Worm (Caenorhabditis elegans) whole organism, L3 larva: Measurements from ENCODE around the gene F22E5.6.
"Not testable (repeated sequence)": the region's sequence is repeated elsewhere in the genome, so short reads cannot be mapped to it uniquely, and the experiment has no call there.

Experiments
- R02D3.7 ChIP-seq: fragments of 150-350 bp; optimal IDR thresholded peaks from 2 replicates; lab custom pipeline; 2014; ENCODE audit warnings: missing biosample characterization, missing genetic modification characterization
- ama-1 ChIP-seq: fragments of 150-350 bp; optimal IDR thresholded peaks from 2 replicates; lab custom pipeline; 2018
- ceh-16 ChIP-seq: sonication (generic microtip); optimal IDR thresholded peaks from 2 replicates; lab custom pipeline; 2017; ENCODE audit warnings: missing biosample characterization, missing genetic modification characterization
- ceh-28 ChIP-seq: fragments of 150-350 bp; optimal IDR thresholded peaks from 2 replicates; lab custom pipeline; 2014; ENCODE audit warnings: missing biosample characterization, missing genetic modification reagents, missing genetic modification characterization
- ceh-82 ChIP-seq: fragments of 150-350 bp; optimal IDR thresholded peaks from 2 replicates; lab custom pipeline; 2014; ENCODE audit warnings: missing biosample characterization, missing genetic modification characterization
- daf-12 ChIP-seq: fragments of 150-350 bp; optimal IDR thresholded peaks from 2 replicates; lab custom pipeline; 2014; ENCODE audit warnings: missing biosample characterization, missing genetic modification reagents, missing genetic modification characterization
- egl-27 ChIP-seq: sonication (generic microtip); optimal IDR thresholded peaks from 4 replicates; lab custom pipeline; 2017; ENCODE audit warnings: missing biosample characterization, missing genetic modification reagents, missing genetic modification characterization
- egl-5 ChIP-seq: fragments of 150-350 bp; optimal IDR thresholded peaks from 2 replicates; lab custom pipeline; 2017; ENCODE audit warnings: missing biosample characterization, missing genetic modification reagents, missing genetic modification characterization, inconsistent platforms
- elt-1 ChIP-seq: fragments of 150-350 bp; optimal IDR thresholded peaks from 2 replicates; lab custom pipeline; 2014; ENCODE audit warnings: missing biosample characterization, missing genetic modification characterization
- elt-2 ChIP-seq: sonication (generic microtip); optimal IDR thresholded peaks from 2 replicates; lab custom pipeline; 2016; ENCODE audit warnings: missing genetic modification reagents, mild to moderate bottlenecking, missing genetic modification characterization, missing compliant biosample characterization
- elt-3 ChIP-seq, 3 experiments: fragments of 150-350 bp in 1 of 3; sonication (generic microtip) in 2 of 3; optimal IDR thresholded peaks; 2 replicates in 2 of 3; 4 replicates in 1 of 3; lab custom pipeline; 2014 to 2017; ENCODE audit warnings: missing biosample characterization in 3 of 3, missing genetic modification characterization in 3 of 3
- eor-1 ChIP-seq, 2 experiments: fragments of 150-350 bp; optimal IDR thresholded peaks; 2 replicates each; lab custom pipeline; 2014 to 2018; ENCODE audit warnings: missing biosample characterization in 2 of 2, missing genetic modification characterization in 2 of 2
- fkh-10 ChIP-seq: sonication (generic microtip); optimal IDR thresholded peaks from 2 replicates; lab custom pipeline; 2017; ENCODE audit warnings: missing biosample characterization, missing genetic modification reagents, missing genetic modification characterization
- fos-1 ChIP-seq: fragments of 150-350 bp; optimal IDR thresholded peaks from 2 replicates; lab custom pipeline; 2014; ENCODE audit warnings: missing biosample characterization, missing genetic modification characterization
- hmg-11 ChIP-seq: sonication (generic microtip); optimal IDR thresholded peaks from 2 replicates; lab custom pipeline; 2016; ENCODE audit warnings: missing genetic modification characterization, missing compliant biosample characterization
- jun-1 ChIP-seq: fragments of 150-350 bp; optimal IDR thresholded peaks from 2 replicates; lab custom pipeline; 2014; ENCODE audit warnings: missing biosample characterization, missing genetic modification reagents, missing genetic modification characterization
- lin-15B ChIP-seq: fragments of 150-350 bp; optimal IDR thresholded peaks from 2 replicates; lab custom pipeline; 2014; ENCODE audit warnings: missing biosample characterization, missing genetic modification characterization
- lin-39 ChIP-seq: fragments of 150-350 bp; optimal IDR thresholded peaks from 2 replicates; lab custom pipeline; 2018; ENCODE audit warnings: missing biosample characterization, missing genetic modification reagents, missing genetic modification characterization
- lsy-12 ChIP-seq: sonication (generic microtip); optimal IDR thresholded peaks from 2 replicates; lab custom pipeline; 2016; ENCODE audit warnings: mild to moderate bottlenecking, missing genetic modification characterization, missing compliant biosample characterization
- mdl-1 ChIP-seq: fragments of 150-350 bp; optimal IDR thresholded peaks from 2 replicates; lab custom pipeline; 2014; ENCODE audit warnings: missing biosample characterization, missing genetic modification characterization
- mml-1 ChIP-seq: fragments of 150-350 bp; sonication (generic microtip); optimal IDR thresholded peaks from 3 replicates; lab custom pipeline; 2014; ENCODE audit warnings: missing biosample characterization, missing genetic modification characterization
- nfya-1 ChIP-seq: sonication (generic microtip); optimal IDR thresholded peaks from 2 replicates; lab custom pipeline; 2017; ENCODE audit warnings: missing genetic modification characterization, mild to moderate bottlenecking, missing compliant biosample characterization, antibody characterized with exemption, moderate library complexity; ENCODE audit not compliant: insufficient read depth
- nhr-11 ChIP-seq: fragments of 150-350 bp; optimal IDR thresholded peaks from 2 replicates; lab custom pipeline; 2014; ENCODE audit warnings: missing biosample characterization, missing genetic modification characterization
- nhr-12 ChIP-seq: fragments of 150-350 bp; optimal IDR thresholded peaks from 2 replicates; lab custom pipeline; 2014; ENCODE audit warnings: missing biosample characterization, missing genetic modification characterization
- nhr-23 ChIP-seq: fragments of 150-350 bp; optimal IDR thresholded peaks from 2 replicates; lab custom pipeline; 2014; ENCODE audit warnings: missing biosample characterization, missing genetic modification reagents, missing genetic modification characterization
- nhr-237 ChIP-seq: fragments of 150-350 bp; optimal IDR thresholded peaks from 2 replicates; lab custom pipeline; 2014; ENCODE audit warnings: missing biosample characterization, missing genetic modification characterization
- nhr-25 ChIP-seq: sonication (generic microtip); optimal IDR thresholded peaks from 2 replicates; lab custom pipeline; 2017; ENCODE audit warnings: missing biosample characterization, missing genetic modification characterization
- nhr-28 ChIP-seq: fragments of 150-350 bp; optimal IDR thresholded peaks from 2 replicates; lab custom pipeline; 2014; ENCODE audit warnings: missing biosample characterization, missing genetic modification characterization
- nhr-43 ChIP-seq: sonication (generic microtip); optimal IDR thresholded peaks from 2 replicates; lab custom pipeline; 2016; ENCODE audit warnings: mild to moderate bottlenecking, missing genetic modification characterization, missing compliant biosample characterization; ENCODE audit not compliant: poor library complexity, severe bottlenecking
- nhr-67 ChIP-seq: fragments of 150-350 bp; optimal IDR thresholded peaks from 2 replicates; lab custom pipeline; 2014; ENCODE audit warnings: missing biosample characterization, missing genetic modification characterization
- nhr-77 ChIP-seq: fragments of 150-350 bp; optimal IDR thresholded peaks from 2 replicates; lab custom pipeline; 2014; ENCODE audit warnings: missing biosample characterization, missing genetic modification characterization
- pha-4 ChIP-seq: fragments of 150-350 bp; optimal IDR thresholded peaks from 2 replicates; lab custom pipeline; 2014; ENCODE audit warnings: missing biosample characterization, missing genetic modification reagents, missing genetic modification characterization
- pqm-1 ChIP-seq: fragments of 150-350 bp; optimal IDR thresholded peaks from 2 replicates; lab custom pipeline; 2017; ENCODE audit warnings: missing biosample characterization, missing genetic modification characterization, inconsistent platforms
- skn-1 ChIP-seq: fragments of 150-350 bp; optimal IDR thresholded peaks from 2 replicates; lab custom pipeline; 2014; ENCODE audit warnings: missing biosample characterization, missing genetic modification characterization
- snpc-4 ChIP-seq: fragments of 150-350 bp; optimal IDR thresholded peaks from 2 replicates; lab custom pipeline; 2014; ENCODE audit warnings: missing biosample characterization, missing genetic modification characterization
- tbx-2 ChIP-seq: sonication (generic microtip); optimal IDR thresholded peaks from 2 replicates; lab custom pipeline; 2016; ENCODE audit warnings: mild to moderate bottlenecking, missing genetic modification characterization, missing compliant biosample characterization
- unc-39 ChIP-seq: sonication (generic microtip); optimal IDR thresholded peaks from 4 replicates; lab custom pipeline; 2017; ENCODE audit warnings: missing biosample characterization, missing genetic modification characterization
- unc-62 ChIP-seq: fragments of 150-350 bp; sonication (generic microtip); optimal IDR thresholded peaks from 4 replicates; lab custom pipeline; 2014; ENCODE audit warnings: missing biosample characterization, missing genetic modification reagents, missing genetic modification characterization
- ztf-11 ChIP-seq: fragments of 150-350 bp; optimal IDR thresholded peaks from 2 replicates; lab custom pipeline; 2014; ENCODE audit warnings: missing biosample characterization, missing genetic modification characterization
- ztf-4 ChIP-seq: fragments of 150-350 bp; optimal IDR thresholded peaks from 2 replicates; lab custom pipeline; 2014; ENCODE audit warnings: missing biosample characterization, missing genetic modification characterization

The F22E5.6 gene

ce11 chrII:2639401-2640088 is 10.1 kb upstream of the F22E5.6 start, which contains the start of gene F22E5.8:
F22E5.8 (plus strand) TSS chrII:2640038.
- not testable (repeated sequence) for TF ChIP-seq fkh-10; daf-12 (tag; lab: Kevin White, UChicago); elt-3 (tag; optimal IDR thresholded peaks at IDR 0.05; lab: Kevin White, UChicago)

ce11 chrII:2640982-2641381 is 8.7 kb upstream of the F22E5.6 start, which contains the start of gene F22E5.23:
F22E5.23 (plus strand) TSS chrII:2641282.
- TF ChIP-seq lsy-12 (tag; lab: Kevin White, UChicago) (no peak), nhr-77 (no peak), nhr-43 (tag; lab: Kevin White, UChicago) (no peak), ztf-4 (tag; lab: Kevin White, UChicago) (no peak), egl-5 (no peak), skn-1 (no peak), ama-1 (lab: Kevin White, UChicago) (no peak), unc-39 (tag; lab: Kevin White, UChicago) (no peak), nhr-237 (tag; lab: Kevin White, UChicago) (no peak), R02D3.7 (tag; lab: Kevin White, UChicago) (no peak), fkh-10 (no peak)
- TF ChIP-seq, all 47 proteins: peak for 0

ce11 chrII:2641777-2642176 is 7.9 kb upstream of the F22E5.6 start, which contains the start of gene F22E5.7:
F22E5.7 (plus strand) TSS chrII:2642077.
- TF ChIP-seq hmg-11 (tag; lab: Kevin White, UChicago), result no peak
- no peak for TF ChIP-seq elt-2 (tag; lab: Kevin White, UChicago)
- TF ChIP-seq fos-1, result no peak
- TF ChIP-seq pqm-1, result no peak
- no peak for TF ChIP-seq lsy-12 (tag; lab: Kevin White, UChicago)
- TF ChIP-seq ztf-4 (tag; lab: Kevin White, UChicago), result no peak
- no peak for TF ChIP-seq nhr-43 (tag; lab: Kevin White, UChicago)
- TF ChIP-seq nhr-11 (tag; lab: Kevin White, UChicago), result no peak
- TF ChIP-seq nhr-23 (tag; lab: Kevin White, UChicago), result no peak
- no peak for TF ChIP-seq elt-3 (tag; optimal IDR thresholded peaks at IDR 0.05; lab: Kevin White, UChicago)
- TF ChIP-seq nfya-1 (tag; lab: Kevin White, UChicago), result no peak
- no peak for TF ChIP-seq nhr-28 (tag; lab: Kevin White, UChicago)
- TF ChIP-seq mml-1 (tag; lab: Kevin White, UChicago), result no peak
- TF ChIP-seq egl-5, result no peak
- TF ChIP-seq eor-1 (tag; optimal IDR thresholded peaks at IDR 0.05; lab: Kevin White, UChicago), result no peak
- TF ChIP-seq fkh-10, result no peak
- TF ChIP-seq lin-15B (tag; lab: Kevin White, UChicago), result no peak
- TF ChIP-seq nhr-12, result no peak
- TF ChIP-seq egl-27 (tag; lab: Kevin White, UChicago), result no peak

ce11 chrII:2644498-2644897 is 5.1 kb upstream of the F22E5.6 start, which contains the start of gene F22E5.11:
F22E5.11 (minus strand) TSS chrII:2644598.
- TF ChIP-seq tbx-2 (tag; lab: Kevin White, UChicago) (no peak), nhr-237 (tag; lab: Kevin White, UChicago) (no peak), ceh-82 (tag; lab: Kevin White, UChicago) (no peak), daf-12 (tag; lab: Kevin White, UChicago) (no peak), lin-39 (tag; lab: Kevin White, UChicago) (no peak)

ce11 chrII:2646756-2647155 is 2.9 kb upstream of the F22E5.6 start, which contains the start of gene F22E5.12:
F22E5.12 (minus strand) TSS chrII:2646856.
- not testable (repeated sequence) for TF ChIP-seq skn-1; ceh-28; jun-1 (tag; lab: Kevin White, UChicago)

- TF ChIP-seq ceh-16 (tag; lab: Kevin White, UChicago) (no peak), R02D3.7 (tag; lab: Kevin White, UChicago) (no peak), egl-5 (no peak), jun-1 (tag; lab: Kevin White, UChicago) (no peak), elt-2 (tag; lab: Kevin White, UChicago) (no peak), snpc-4 (peak; percentile 7), nfya-1 (tag; lab: Kevin White, UChicago) (peak; percentile 51), nhr-12 (no peak), elt-1 (no peak), nhr-43 (tag; lab: Kevin White, UChicago) (no peak), nhr-67 (tag; lab: Kevin White, UChicago) (no peak), daf-12 (tag; lab: Kevin White, UChicago) (no peak), lin-39 (tag; lab: Kevin White, UChicago) (no peak), pha-4 (tag; lab: Kevin White, UChicago) (peak; percentile 43), fos-1 (no peak), lin-15B (tag; lab: Kevin White, UChicago) (no peak), hmg-11 (tag; lab: Kevin White, UChicago) (peak; percentile 34), mdl-1 (tag; lab: Kevin White, UChicago) (no peak), ceh-28 (no peak), nhr-25 (tag; lab: Kevin White, UChicago) (no peak), unc-62 (GFP tag; lab: Kevin White, UChicago) (no peak), ztf-11 (tag; lab: Kevin White, UChicago) (no peak)
Observed at ce11 chrII:2649015-2649414, 620 bp upstream of the F22E5.6 start.
